Fruit fly (Drosophila melanogaster) whole organism, prepupa: ENCODE results near the gene CG17292.

Experiments
- Blimp-1 ChIP-seq: fragments of 200-800 bp; sonication (Bioruptor generic); optimal IDR thresholded peaks from 3 replicates; lab custom pipeline; 2017; ENCODE audit warnings: missing biosample characterization, missing genetic modification characterization, mild to moderate bottlenecking, moderate library complexity, missing genetic modification reagents
- CG10669 ChIP-seq: fragments of 200-800 bp; sonication (Bioruptor generic); optimal IDR thresholded peaks from 3 replicates; lab custom pipeline; 2018; ENCODE audit warnings: missing biosample characterization, mild to moderate bottlenecking, missing genetic modification characterization, moderate library complexity
- CG11294 ChIP-seq: fragments of 200-800 bp; sonication (Bioruptor generic); IDR thresholded peaks from 2 replicates; pipeline ENCODE4 v1.3.6; 2022; ENCODE audit warnings: missing biosample characterization, missing genetic modification characterization
- CG11762 ChIP-seq: fragments of 200-800 bp; sonication (Bioruptor generic); optimal IDR thresholded peaks from 3 replicates; lab custom pipeline; 2016; ENCODE audit warnings: missing biosample characterization, missing genetic modification characterization; ENCODE audit not compliant: insufficient read depth
- CG11902 ChIP-seq: fragments of 200-800 bp; sonication (Bioruptor generic); optimal IDR thresholded peaks from 3 replicates; lab custom pipeline; 2016; ENCODE audit warnings: missing biosample characterization, missing genetic modification characterization
- CG15336 ChIP-seq: fragments of 200-800 bp; sonication (Bioruptor generic); IDR thresholded peaks from 2 replicates; pipeline ENCODE4 v1.3.6; 2022; ENCODE audit warnings: missing biosample characterization, missing genetic modification characterization
- CG1621 ChIP-seq: fragments of 200-800 bp; sonication (Bioruptor generic); optimal IDR thresholded peaks from 3 replicates; lab custom pipeline; 2018; ENCODE audit warnings: missing biosample characterization, mild to moderate bottlenecking, missing genetic modification characterization
- CG3032 ChIP-seq: fragments of 200-800 bp; optimal IDR thresholded peaks from 2 replicates; lab custom pipeline; 2019; ENCODE audit warnings: missing biosample characterization, mild to moderate bottlenecking, missing genetic modification characterization, moderate library complexity
- CG31627 ChIP-seq: fragments of 200-800 bp; sonication (Bioruptor generic); optimal IDR thresholded peaks from 3 replicates; lab custom pipeline; 2016; ENCODE audit warnings: missing biosample characterization, missing genetic modification characterization
- CG3919 ChIP-seq: fragments of 200-800 bp; sonication (Bioruptor generic); optimal IDR thresholded peaks from 3 replicates; lab custom pipeline; 2016; ENCODE audit warnings: missing biosample characterization, missing genetic modification characterization
- CG4318 ChIP-seq: fragments of 200-800 bp; sonication (Bioruptor generic); optimal IDR thresholded peaks from 3 replicates; lab custom pipeline; 2017; ENCODE audit warnings: missing biosample characterization, mild to moderate bottlenecking, missing genetic modification characterization
- CG6163 ChIP-seq: fragments of 200-800 bp; sonication (Bioruptor generic); IDR thresholded peaks from 3 replicates; pipeline ENCODE4 v1.3.6; 2022; ENCODE audit warnings: missing biosample characterization, missing genetic modification characterization
- CG6276 ChIP-seq: fragments of 200-800 bp; sonication (Bioruptor generic); optimal IDR thresholded peaks from 2 replicates; lab custom pipeline; 2017; ENCODE audit warnings: missing biosample characterization, mild to moderate bottlenecking, missing genetic modification characterization
- CG6792 ChIP-seq: fragments of 200-800 bp; sonication (Bioruptor generic); optimal IDR thresholded peaks from 3 replicates; lab custom pipeline; 2016; ENCODE audit warnings: missing biosample characterization, missing genetic modification characterization
- CG6808 ChIP-seq: fragments of 200-800 bp; sonication (Bioruptor generic); optimal IDR thresholded peaks from 3 replicates; lab custom pipeline; 2017; ENCODE audit warnings: missing biosample characterization, missing genetic modification characterization, mild to moderate bottlenecking, moderate library complexity, missing genetic modification reagents
- CG8319 ChIP-seq: fragments of 200-800 bp; sonication (Bioruptor generic); optimal IDR thresholded peaks from 3 replicates; lab custom pipeline; 2016; ENCODE audit warnings: missing biosample characterization, missing genetic modification characterization
- CG8632 ChIP-seq: fragments of 200-800 bp; sonication (Bioruptor generic); optimal IDR thresholded peaks from 3 replicates; lab custom pipeline; 2016; ENCODE audit warnings: missing biosample characterization, missing genetic modification characterization
- CG9139 ChIP-seq: fragments of 200-800 bp; sonication (Bioruptor generic); optimal IDR thresholded peaks from 3 replicates; lab custom pipeline; 2017; ENCODE audit warnings: missing biosample characterization, mild to moderate bottlenecking, missing genetic modification characterization
- Eip75B ChIP-seq: fragments of 200-800 bp; sonication (Bioruptor generic); optimal IDR thresholded peaks from 3 replicates; lab custom pipeline; 2016; ENCODE audit warnings: missing biosample characterization, missing genetic modification characterization
- Eip78C ChIP-seq: fragments of 200-800 bp; sonication (Bioruptor generic); peaks from one replicate; lab custom pipeline; 2016; ENCODE audit warnings: missing biosample characterization, missing genetic modification characterization
- Eip93F ChIP-seq: fragments of 200-800 bp; sonication (Bioruptor generic); optimal IDR thresholded peaks from 2 replicates; lab custom pipeline; 2016; ENCODE audit warnings: missing biosample characterization, mild to moderate bottlenecking, missing genetic modification characterization
- Ets21C ChIP-seq: fragments of 200-800 bp; sonication (Bioruptor generic); optimal IDR thresholded peaks from 3 replicates; lab custom pipeline; 2016; ENCODE audit warnings: missing biosample characterization, missing genetic modification characterization
- Gug ChIP-seq: fragments of 200-800 bp; sonication (Bioruptor generic); IDR thresholded peaks from 2 replicates; pipeline ENCODE4 v1.3.6; 2022; ENCODE audit warnings: missing biosample characterization, missing genetic modification characterization
- Hr38 ChIP-seq: sonication (Bioruptor generic); optimal IDR thresholded peaks from 2 replicates; lab custom pipeline; 2016; ENCODE audit warnings: missing biosample characterization, missing genetic modification characterization
- Hr39 ChIP-seq: fragments of 200-800 bp; sonication (Bioruptor generic); optimal IDR thresholded peaks from 2 replicates; lab custom pipeline; 2016; ENCODE audit warnings: missing biosample characterization, missing genetic modification characterization
- Lpt ChIP-seq: fragments of 200-800 bp; sonication (Bioruptor generic); optimal IDR thresholded peaks from 3 replicates; lab custom pipeline; 2016; ENCODE audit warnings: missing biosample characterization, missing genetic modification characterization
- Met ChIP-seq: fragments of 200-800 bp; sonication (Bioruptor generic); optimal IDR thresholded peaks from 3 replicates; lab custom pipeline; 2016; ENCODE audit warnings: missing biosample characterization, missing genetic modification characterization
- Smox ChIP-seq: fragments of 200-800 bp; sonication (Bioruptor generic); optimal IDR thresholded peaks from 3 replicates; lab custom pipeline; 2016; ENCODE audit warnings: missing biosample characterization, missing genetic modification characterization
- Sox14 ChIP-seq: fragments of 200-800 bp; sonication (Bioruptor generic); optimal IDR thresholded peaks from 3 replicates; lab custom pipeline; 2016; ENCODE audit warnings: missing biosample characterization, missing genetic modification characterization
- Sox15 ChIP-seq: fragments of 200-800 bp; sonication (Bioruptor generic); optimal IDR thresholded peaks from 3 replicates; lab custom pipeline; 2016; ENCODE audit warnings: missing biosample characterization, missing genetic modification characterization
- achi ChIP-seq: fragments of 200-800 bp; sonication (Bioruptor generic); optimal IDR thresholded peaks from 3 replicates; lab custom pipeline; 2016; ENCODE audit warnings: missing biosample characterization, missing genetic modification characterization
- dac ChIP-seq: fragments of 200-800 bp; sonication (Bioruptor generic); optimal IDR thresholded peaks from 2 replicates; lab custom pipeline; 2017; ENCODE audit warnings: missing biosample characterization, mild to moderate bottlenecking, missing genetic modification characterization
- esn ChIP-seq: fragments of 200-800 bp; sonication (Bioruptor generic); optimal IDR thresholded peaks from 2 replicates; lab custom pipeline; 2016; ENCODE audit warnings: missing biosample characterization, mild to moderate bottlenecking, missing genetic modification characterization, moderate library complexity
- fd59A ChIP-seq: fragments of 200-800 bp; sonication (Bioruptor generic); optimal IDR thresholded peaks from 2 replicates; lab custom pipeline; 2017; ENCODE audit warnings: missing biosample characterization, mild to moderate bottlenecking, missing genetic modification characterization, missing genetic modification reagents
- fd85E ChIP-seq: fragments of 200-800 bp; sonication (Bioruptor generic); optimal IDR thresholded peaks from 3 replicates; lab custom pipeline; 2016; ENCODE audit warnings: missing biosample characterization, missing genetic modification characterization
- fkh ChIP-seq: fragments of 200-800 bp; sonication (Bioruptor generic); optimal IDR thresholded peaks from 3 replicates; lab custom pipeline; 2017; ENCODE audit warnings: missing biosample characterization, mild to moderate bottlenecking, missing genetic modification characterization, moderate library complexity
- lz ChIP-seq: fragments of 200-800 bp; sonication (Bioruptor generic); optimal IDR thresholded peaks from 3 replicates; lab custom pipeline; 2016; ENCODE audit warnings: missing biosample characterization, missing genetic modification characterization
- net ChIP-seq: fragments of 200-800 bp; sonication (Bioruptor generic); optimal IDR thresholded peaks from 3 replicates; lab custom pipeline; 2016; ENCODE audit warnings: missing biosample characterization, missing genetic modification characterization
- pdm3 ChIP-seq: fragments of 200-800 bp; sonication (Bioruptor generic); optimal IDR thresholded peaks from 3 replicates; lab custom pipeline; 2016; ENCODE audit warnings: missing biosample characterization, missing genetic modification characterization
- salr ChIP-seq, 2 experiments: fragments of 200-800 bp; sonication (Bioruptor generic); optimal IDR thresholded peaks; 3 replicates each; lab custom pipeline; 2016 to 2018; ENCODE audit warnings: missing biosample characterization in 2 of 2, missing genetic modification characterization in 2 of 2, mild to moderate bottlenecking in 1 of 2
- spab ChIP-seq: fragments of 200-800 bp; sonication (Bioruptor generic); optimal IDR thresholded peaks from 2 replicates; lab custom pipeline; 2017; ENCODE audit warnings: missing biosample characterization, mild to moderate bottlenecking, missing genetic modification characterization, missing genetic modification reagents
- ss ChIP-seq, 2 experiments: fragments of 200-800 bp; sonication (Bioruptor generic); optimal IDR thresholded peaks; 2 replicates in 1 of 2; 3 replicates in 1 of 2; lab custom pipeline; 2017 to 2018; ENCODE audit warnings: mild to moderate bottlenecking in 2 of 2, missing biosample characterization in 2 of 2, missing genetic modification characterization in 2 of 2, moderate library complexity in 1 of 2
- vri ChIP-seq: fragments of 200-800 bp; sonication (Bioruptor generic); optimal IDR thresholded peaks from 3 replicates; lab custom pipeline; 2016; ENCODE audit warnings: missing biosample characterization, mild to moderate bottlenecking, missing genetic modification characterization

Gene CG17292

DNA sequence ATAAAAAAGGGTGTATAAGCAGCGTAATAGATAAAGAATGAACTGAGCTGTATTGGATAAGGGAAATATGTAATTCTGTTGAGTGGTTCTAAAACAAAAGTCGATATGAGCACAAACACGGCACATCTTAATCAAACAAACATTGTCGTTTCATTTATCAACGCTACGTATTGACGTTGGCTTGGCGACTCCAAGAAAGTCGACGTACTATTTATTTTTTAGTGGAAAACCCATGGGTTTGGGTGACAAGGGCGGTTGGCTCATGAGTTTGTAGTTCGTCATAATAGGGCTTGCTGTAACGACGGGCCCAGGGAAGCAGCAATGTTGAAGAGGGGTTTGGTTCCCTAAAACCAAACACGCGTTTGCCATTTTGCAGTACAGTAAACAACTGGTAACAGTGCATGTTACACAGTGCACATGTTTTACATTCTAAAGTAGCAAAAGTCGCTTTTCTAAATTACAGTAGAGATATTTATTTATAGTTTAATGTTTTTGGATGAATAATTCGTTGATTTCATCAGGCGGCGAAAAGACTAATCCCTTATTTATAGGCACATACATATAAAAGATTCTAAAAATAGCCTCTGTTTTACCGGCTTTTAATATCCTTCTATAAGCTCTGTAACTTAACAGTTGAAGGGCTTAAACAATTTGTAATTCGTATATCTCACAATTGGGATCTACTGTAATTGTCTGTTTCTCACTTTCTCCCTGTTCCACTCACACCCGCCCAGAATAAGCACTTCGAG, 8.9 kb upstream of the CG17292 start (continued):
- TF ChIP-seq CG8319 = peak; percentile 27
- TF ChIP-seq Eip75B = peak; percentile 62
- TF ChIP-seq Blimp-1 = peak; percentile 41
- TF ChIP-seq Sox14 (GFP tag; lab: Kevin White, UChicago) = peak; percentile 50
- peak; percentile 46 for TF ChIP-seq lz
- TF ChIP-seq Eip93F (GFP tag; lab: Kevin White, UChicago) = no peak
- TF ChIP-seq Smox = peak; percentile 61
- no peak for TF ChIP-seq CG3919 (GFP tag; lab: Kevin White, UChicago)
- peak; percentile 27; the same call in 1 of the 2 replicates for TF ChIP-seq CG11294 (GFP tag; lab: Robert Waterston, UW)
- peak; percentile 56 for TF ChIP-seq CG3032 (tag; lab: Kevin White, UChicago)
- peak; percentile 54 for TF ChIP-seq CG6808 (GFP tag; lab: Kevin White, UChicago)
- peak; percentile 69 for TF ChIP-seq CG31627 (GFP tag; lab: Kevin White, UChicago)
- TF ChIP-seq CG15336 (GFP tag; lab: Robert Waterston, UW) = peak; percentile 63
- TF ChIP-seq Met (GFP tag; lab: Kevin White, UChicago) = peak; percentile 77
- peak; percentile 40 for TF ChIP-seq Ets21C
- peak in 1 of 2 experiments; percentile 52 for TF ChIP-seq salr (GFP tag; optimal IDR thresholded peaks at IDR 0.05; lab: Kevin White, UChicago)
- TF ChIP-seq pdm3 (GFP tag; lab: Kevin White, UChicago) = no peak
- TF ChIP-seq CG11762 = no peak
- no peak for TF ChIP-seq Lpt (GFP tag; lab: Kevin White, UChicago)
- TF ChIP-seq CG9139 (GFP tag; lab: Kevin White, UChicago) = no peak
- peak; percentile 32 for TF ChIP-seq CG10669 (GFP tag; lab: Kevin White, UChicago)
- TF ChIP-seq Hr38 (GFP tag; lab: Kevin White, UChicago) = no peak
- TF ChIP-seq achi (GFP tag; lab: Kevin White, UChicago) = peak; percentile 60
- TF ChIP-seq Hr39 (GFP tag; lab: Kevin White, UChicago) = peak; percentile 68
- TF ChIP-seq CG6163 (GFP tag; lab: Robert Waterston, UW) = peak; percentile 39; the same call in 1 of the 3 replicates
- peak; percentile 20 for TF ChIP-seq CG11902 (GFP tag; lab: Kevin White, UChicago)
- no peak for TF ChIP-seq vri (GFP tag; lab: Kevin White, UChicago)
- TF ChIP-seq, all 60 proteins: peak for 47

DNA sequence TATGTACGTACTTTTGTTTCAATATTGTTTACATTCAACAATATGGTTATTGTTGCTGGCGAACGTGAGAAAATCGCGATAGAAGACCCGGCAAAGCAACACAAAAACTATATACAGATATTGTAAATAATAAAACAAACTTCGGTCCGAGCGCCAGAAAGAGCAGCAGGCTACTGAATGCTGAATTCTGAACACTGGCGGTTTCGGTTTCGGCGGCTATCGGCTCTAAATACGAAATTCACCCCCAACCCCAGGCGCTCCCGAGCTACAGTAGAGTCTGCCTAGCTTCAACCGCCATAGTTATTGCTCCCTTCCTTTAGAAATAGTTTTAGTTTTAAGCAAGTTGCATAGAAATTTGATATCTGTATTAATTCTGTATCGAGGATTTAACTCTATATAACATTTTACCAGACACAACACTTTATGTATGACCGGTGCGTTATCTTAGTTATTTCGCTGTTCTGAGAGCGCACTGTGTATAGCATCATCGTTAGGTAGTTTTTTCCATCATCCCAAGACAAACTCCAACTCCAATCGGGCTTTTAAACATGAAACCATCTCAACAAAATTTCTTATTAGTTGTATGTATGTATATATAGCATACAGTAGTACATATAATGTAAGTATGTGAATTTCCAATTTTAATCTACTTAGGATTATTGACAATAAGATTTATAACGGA, 7.8 kb upstream of the CG17292 start, which contains the start of gene CG7627:
Gene CG7627, minus strand, starts transcription at position 197 of the 682 bp plus-strand sequence.
- TF ChIP-seq CG6163 (GFP tag; lab: Robert Waterston, UW) = peak; percentile 81
- TF ChIP-seq esn (GFP tag; lab: Kevin White, UChicago) = peak; percentile 84
- peak; percentile 51 for TF ChIP-seq CG3032 (tag; lab: Kevin White, UChicago)
- TF ChIP-seq Hr39 (GFP tag; lab: Kevin White, UChicago) = peak; percentile 73
- peak; percentile 66 for TF ChIP-seq CG15336 (GFP tag; lab: Robert Waterston, UW)
- TF ChIP-seq ss (GFP tag; optimal IDR thresholded peaks at IDR 0.05; lab: Kevin White, UChicago) = peak; percentile 16 to 41
- peak; percentile 53 for TF ChIP-seq spab
- TF ChIP-seq fd85E (GFP tag; lab: Kevin White, UChicago) = no peak
- TF ChIP-seq dac (GFP tag; lab: Kevin White, UChicago) = no peak
- TF ChIP-seq Smox = peak; percentile 68
- TF ChIP-seq CG6808 (GFP tag; lab: Kevin White, UChicago) = peak; percentile 64
- TF ChIP-seq Sox14 (GFP tag; lab: Kevin White, UChicago) = peak; percentile 72
- no peak for TF ChIP-seq Hr38 (GFP tag; lab: Kevin White, UChicago)
- TF ChIP-seq Eip78C (GFP tag; lab: Kevin White, UChicago) = peak; percentile 94
- peak; percentile 70 for TF ChIP-seq Met (GFP tag; lab: Kevin White, UChicago)
- peak; percentile 71 for TF ChIP-seq achi (GFP tag; lab: Kevin White, UChicago)
- peak; percentile 55 for TF ChIP-seq Gug (GFP tag; lab: Robert Waterston, UW)
- TF ChIP-seq Eip75B = peak; percentile 58
- TF ChIP-seq Sox15 (GFP tag; lab: Kevin White, UChicago) = peak; percentile 52
- no peak for TF ChIP-seq Eip93F (GFP tag; lab: Kevin White, UChicago)
- TF ChIP-seq CG6792 (GFP tag; lab: Kevin White, UChicago) = peak; percentile 60
- peak; percentile 7 for TF ChIP-seq CG8632 (GFP tag; lab: Kevin White, UChicago)
- peak; percentile 68; the same call in 1 of the 2 replicates for TF ChIP-seq CG11294 (GFP tag; lab: Robert Waterston, UW)
- TF ChIP-seq CG11902 (GFP tag; lab: Kevin White, UChicago) = peak; percentile 61
- peak; percentile 5 for TF ChIP-seq CG11762
- TF ChIP-seq salr (GFP tag; optimal IDR thresholded peaks at IDR 0.05; lab: Kevin White, UChicago) = peak; percentile 12 to 57
- peak; percentile 16 for TF ChIP-seq Lpt (GFP tag; lab: Kevin White, UChicago)
- TF ChIP-seq fkh = peak; percentile 51
- peak; percentile 74 for TF ChIP-seq pdm3 (GFP tag; lab: Kevin White, UChicago)
- peak; percentile 65 for TF ChIP-seq CG6276 (GFP tag; lab: Kevin White, UChicago)
- TF ChIP-seq fd59A (GFP tag; lab: Kevin White, UChicago) = peak; percentile 46
- TF ChIP-seq CG4318 (GFP tag; lab: Kevin White, UChicago) = no peak
- peak; percentile 8 for TF ChIP-seq CG1621 (tag; lab: Kevin White, UChicago)
- peak; percentile 80 for TF ChIP-seq lz
- peak; percentile 73 for TF ChIP-seq net (GFP tag; lab: Kevin White, UChicago)
